Worm (Caenorhabditis elegans) whole organism, late embryonic: Measurements from ENCODE around the gene hmgr-1.

Experiments used
- F13H6.1 ChIP-seq: sonication (generic microtip); optimal IDR thresholded peaks from 2 replicates; lab custom pipeline; 2016; ENCODE audit warnings: missing genetic modification characterization, missing compliant biosample characterization
- unc-42 ChIP-seq: sonication (generic microtip); optimal IDR thresholded peaks from 2 replicates; lab custom pipeline; 2016; ENCODE audit warnings: missing genotype, missing genetic modification characterization, missing compliant biosample characterization

hmgr-1 gene

DNA sequence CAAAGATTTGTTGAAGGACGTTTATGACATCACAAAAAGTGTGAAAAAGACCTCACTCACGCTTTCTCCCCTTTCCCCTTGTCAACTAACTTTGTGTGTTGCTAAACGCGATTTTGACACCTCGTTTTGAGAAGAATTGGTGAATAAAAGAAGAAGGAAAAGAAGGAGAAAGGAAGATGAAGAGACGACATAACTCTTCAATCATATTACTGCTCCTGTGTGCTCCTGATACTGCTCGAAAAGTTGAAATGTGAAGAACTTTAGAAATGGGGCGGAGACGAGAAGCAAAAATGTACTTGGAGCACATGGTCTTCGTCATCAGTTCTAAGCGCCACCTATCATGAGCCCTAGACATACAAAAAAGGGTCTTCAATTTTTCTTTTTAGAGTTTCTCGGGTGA, 39.7 kb downstream of the hmgr-1 start:
- peak; percentile 63 for TF ChIP-seq unc-42 (tag; lab: Kevin White, UChicago)
- TF ChIP-seq F13H6.1 (tag; lab: Kevin White, UChicago) = no peak
